Fruit fly (Drosophila melanogaster): ENCODE measurements around the gene OtopLc.

Gene OtopLc

dm6 chrX:5678178-5678470 lies 15.5 kb upstream of the OtopLc start:
- TF ChIP-seq sv (GFP tag; optimal IDR thresholded peaks at IDR 0.05) (peak; percentile 4), brk (GFP tag; optimal IDR thresholded peaks at IDR 0.05) (no peak), Abd-B (GFP tag; optimal IDR thresholded peaks at IDR 0.05) (no peak), Sp1 (GFP tag; optimal IDR thresholded peaks at IDR 0.05) (no peak)

dm6 chrX:5677400-5678177 lies 14.9 kb upstream of the OtopLc start:
- TF ChIP-seq CG9705 (GFP tag; optimal IDR thresholded peaks at IDR 0.05), result peak; percentile 48
- no peak for TF ChIP-seq usp (GFP tag; optimal IDR thresholded peaks at IDR 0.05)
- TF ChIP-seq br (GFP tag; optimal IDR thresholded peaks at IDR 0.05), result peak; percentile 63
- TF ChIP-seq Hnf4 (GFP tag; optimal IDR thresholded peaks at IDR 0.05), result peak; percentile 73
- no peak for TF ChIP-seq woc (GFP tag; optimal IDR thresholded peaks at IDR 0.05)
- peak; percentile 52 for TF ChIP-seq rgr (GFP tag; optimal IDR thresholded peaks at IDR 0.05)
- peak; percentile 77 for TF ChIP-seq sv (GFP tag; optimal IDR thresholded peaks at IDR 0.05)
- no peak for TF ChIP-seq N (GFP tag; optimal IDR thresholded peaks at IDR 0.05)
- peak; percentile 8 for TF ChIP-seq HLH106 (tag; optimal IDR thresholded peaks at IDR 0.05)
- peak; percentile 8 for TF ChIP-seq sage (GFP tag; optimal IDR thresholded peaks at IDR 0.05)
- no peak for TF ChIP-seq Abd-B (GFP tag; optimal IDR thresholded peaks at IDR 0.05)
- TF ChIP-seq Dfd (GFP tag; optimal IDR thresholded peaks at IDR 0.05), result no peak
- TF ChIP-seq fru (GFP tag; optimal IDR thresholded peaks at IDR 0.05), result peak; percentile 36
- TF ChIP-seq Dif (GFP tag; optimal IDR thresholded peaks at IDR 0.05; ENCODE audit: partially characterized antibody), result no peak
- no peak for TF ChIP-seq lola (GFP tag; optimal IDR thresholded peaks at IDR 0.05)
- no peak for TF ChIP-seq Hr78 (GFP tag; optimal IDR thresholded peaks at IDR 0.05)
- TF ChIP-seq pan (optimal IDR thresholded peaks at IDR 0.05), result no peak
- peak; percentile 66 for TF ChIP-seq h (GFP tag; optimal IDR thresholded peaks at IDR 0.05)
- no peak for TF ChIP-seq CG32264 (GFP tag; optimal IDR thresholded peaks at IDR 0.05)
- TF ChIP-seq CrebA (GFP tag; optimal IDR thresholded peaks at IDR 0.05; ENCODE audit: borderline replicate concordance), result no peak
- peak; percentile 30 for TF ChIP-seq dmrt93B (GFP tag; optimal IDR thresholded peaks at IDR 0.05)
- peak; percentile 70 for TF ChIP-seq Sp1 (GFP tag; optimal IDR thresholded peaks at IDR 0.05)
- peak; percentile 57 for TF ChIP-seq OdsH (GFP tag; optimal IDR thresholded peaks at IDR 0.05)
- TF ChIP-seq dl (GFP tag; optimal IDR thresholded peaks at IDR 0.05; ENCODE audit: insufficient read depth in 1 of 2, partially characterized antibody in 2 of 2), result no peak
- no peak for TF ChIP-seq Rel (GFP tag; optimal IDR thresholded peaks at IDR 0.05)
- no peak for TF ChIP-seq Rel (tag; optimal IDR thresholded peaks at IDR 0.05)
- TF ChIP-seq Vsx2 (GFP tag; optimal IDR thresholded peaks at IDR 0.05; ENCODE audit: partially characterized antibody), result no peak
- peak; percentile 70 for TF ChIP-seq Hr83 (GFP tag; optimal IDR thresholded peaks at IDR 0.05; ENCODE audit: poor library complexity, severe bottlenecking)
- no peak for TF ChIP-seq jim (GFP tag; optimal IDR thresholded peaks at IDR 0.05)
- TF ChIP-seq ey (GFP tag; optimal IDR thresholded peaks at IDR 0.05), result peak; percentile 11
- TF ChIP-seq foxo (GFP tag; optimal IDR thresholded peaks at IDR 0.05), result peak in 1 of 2 experiments; percentile 59
- peak; percentile 28 for TF ChIP-seq GATAd (GFP tag; optimal IDR thresholded peaks at IDR 0.05)
- no peak for TF ChIP-seq tai (GFP tag; optimal IDR thresholded peaks at IDR 0.05)
- TF ChIP-seq Mio (GFP tag; optimal IDR thresholded peaks at IDR 0.05), result no peak
- TF ChIP-seq Myc (optimal IDR thresholded peaks at IDR 0.05), result no peak
- TF ChIP-seq psq (GFP tag; optimal IDR thresholded peaks at IDR 0.05), result peak; percentile 52
- peak; percentile 33 for TF ChIP-seq dsf (GFP tag; optimal IDR thresholded peaks at IDR 0.05; ENCODE audit: borderline replicate concordance)
- no peak for TF ChIP-seq brk (GFP tag; optimal IDR thresholded peaks at IDR 0.05)
- TF ChIP-seq Jra (GFP tag; optimal IDR thresholded peaks at IDR 0.05), result peak; percentile 60

- TF ChIP-seq Rel (GFP tag; optimal IDR thresholded peaks at IDR 0.05) (no peak), Rel (tag; optimal IDR thresholded peaks at IDR 0.05) (peak; percentile 85), brk (GFP tag; optimal IDR thresholded peaks at IDR 0.05) (no peak)
Observed at dm6 chrX:5676855-5677254, 14.2 kb upstream of the OtopLc start.
